Fruit fly (Drosophila melanogaster) whole organism, embryonic: ENCODE data around the gene frac.

ENCODE experiments used
- B-H2 ChIP-seq: fragments of 200-800 bp; sonication (Bioruptor generic); optimal IDR thresholded peaks from 2 replicates; lab custom pipeline; 2018; ENCODE audit warnings: missing biosample characterization, mild to moderate bottlenecking, missing genetic modification characterization
- CG10209 ChIP-seq: fragments of 200-800 bp; sonication (Bioruptor generic); optimal IDR thresholded peaks from 3 replicates; lab custom pipeline; 2017; ENCODE audit warnings: missing biosample characterization, mild to moderate bottlenecking, missing genetic modification characterization, missing genetic modification reagents
- CG12391 ChIP-seq: fragments of 200-800 bp; sonication (Bioruptor generic); optimal IDR thresholded peaks from 3 replicates; lab custom pipeline; 2018; ENCODE audit warnings: missing biosample characterization, mild to moderate bottlenecking, missing genetic modification characterization, moderate library complexity
- CG13296 ChIP-seq: fragments of 200-800 bp; sonication (Bioruptor generic); optimal IDR thresholded peaks from 3 replicates; lab custom pipeline; 2018; ENCODE audit warnings: missing biosample characterization, mild to moderate bottlenecking, missing genetic modification characterization
- CG13624 ChIP-seq: fragments of 200-800 bp; sonication (Bioruptor generic); optimal IDR thresholded peaks from 2 replicates; lab custom pipeline; 2016; ENCODE audit warnings: missing biosample characterization, missing genetic modification characterization
- CG1602 ChIP-seq: fragments of 200-800 bp; sonication (Bioruptor generic); optimal IDR thresholded peaks from 3 replicates; lab custom pipeline; 2016; ENCODE audit warnings: missing biosample characterization, missing genetic modification characterization
- CG1603 ChIP-seq: fragments of 200-800 bp; sonication (Bioruptor generic); optimal IDR thresholded peaks from 2 replicates; lab custom pipeline; 2019; ENCODE audit warnings: missing biosample characterization, mild to moderate bottlenecking, missing genetic modification characterization, moderate library complexity
- CG17328 ChIP-seq: fragments of 200-800 bp; sonication (Bioruptor generic); IDR thresholded peaks from 2 replicates; pipeline ENCODE4 v1.3.6; 2022; ENCODE audit warnings: missing biosample characterization, missing genetic modification characterization
- CG2875 ChIP-seq: fragments of 200-800 bp; sonication (Bioruptor generic); optimal IDR thresholded peaks from 2 replicates; lab custom pipeline; 2017; ENCODE audit warnings: missing biosample characterization, mild to moderate bottlenecking, missing genetic modification characterization, missing genetic modification reagents
- CG30403 ChIP-seq: fragments of 200-800 bp; sonication (Bioruptor generic); optimal IDR thresholded peaks from 3 replicates; lab custom pipeline; 2016; ENCODE audit warnings: missing biosample characterization, missing genetic modification characterization
- CG4424 ChIP-seq: fragments of 200-800 bp; sonication (Bioruptor generic); optimal IDR thresholded peaks from 3 replicates; lab custom pipeline; 2016; ENCODE audit warnings: missing biosample characterization, missing genetic modification characterization
- CG5245 ChIP-seq: fragments of 200-800 bp; sonication (Bioruptor generic); optimal IDR thresholded peaks from 3 replicates; lab custom pipeline; 2016; ENCODE audit warnings: missing biosample characterization, missing genetic modification characterization
- CG6175 ChIP-seq: fragments of 200-800 bp; sonication (Bioruptor generic); IDR thresholded peaks from 3 replicates; pipeline ENCODE4 v1.3.6; 2022; ENCODE audit warnings: missing biosample characterization, missing genetic modification characterization
- CG7839 ChIP-seq: fragments of 200-800 bp; sonication (Bioruptor generic); optimal IDR thresholded peaks from 3 replicates; lab custom pipeline; 2018; ENCODE audit warnings: missing biosample characterization, mild to moderate bottlenecking, missing genetic modification characterization, moderate library complexity
- CG8089 ChIP-seq: fragments of 200-800 bp; sonication (Bioruptor generic); optimal IDR thresholded peaks from 3 replicates; lab custom pipeline; 2016; ENCODE audit warnings: missing biosample characterization, missing genetic modification characterization
- CG8388 ChIP-seq: fragments of 200-800 bp; sonication (Bioruptor generic); optimal IDR thresholded peaks from 2 replicates; lab custom pipeline; 2019; ENCODE audit warnings: missing biosample characterization, mild to moderate bottlenecking, missing genetic modification characterization, moderate library complexity
- CG9932 ChIP-seq: fragments of 200-800 bp; sonication (Bioruptor generic); IDR thresholded peaks from 2 replicates; pipeline ENCODE4 v1.3.6; 2022; ENCODE audit warnings: missing biosample characterization, missing genetic modification characterization
- Dip3 ChIP-seq: fragments of 200-800 bp; sonication (Bioruptor generic); optimal IDR thresholded peaks from 3 replicates; lab custom pipeline; 2016; ENCODE audit warnings: missing biosample characterization, missing genetic modification characterization
- Doc3 ChIP-seq: fragments of 200-800 bp; sonication (Bioruptor generic); IDR thresholded peaks from 3 replicates; pipeline ENCODE4 v1.3.6; 2022; ENCODE audit warnings: missing biosample characterization, missing genetic modification characterization; ENCODE audit not compliant: partially characterized antibody
- Ets65A ChIP-seq: fragments of 200-800 bp; sonication (Bioruptor generic); peaks from one replicate; lab custom pipeline; 2016; ENCODE audit warnings: missing biosample characterization, missing genetic modification characterization
- Jarid2 ChIP-seq: fragments of 200-800 bp; sonication (Bioruptor generic); optimal IDR thresholded peaks from 3 replicates; lab custom pipeline; 2017; ENCODE audit warnings: mild to moderate bottlenecking, missing biosample characterization, missing genetic modification reagents, missing genetic modification characterization
- Lpt ChIP-seq: fragments of >200 bp; optimal IDR thresholded peaks from 2 replicates; lab custom pipeline; 2018; ENCODE audit warnings: missing biosample characterization, missing genetic modification characterization
- Med ChIP-seq: fragments of 200-800 bp; sonication (Bioruptor generic); peaks from one replicate; lab custom pipeline; 2016; ENCODE audit warnings: missing biosample characterization, missing genetic modification characterization, mild to moderate bottlenecking, inconsistent platforms, moderate library complexity
- Pdp1 ChIP-seq, 2 experiments: fragments of 200-800 bp; sonication (Bioruptor generic); optimal IDR thresholded peaks; 3 replicates each; lab custom pipeline; 2016; ENCODE audit warnings: missing biosample characterization in 2 of 2, missing genetic modification characterization in 2 of 2, mild to moderate bottlenecking in 1 of 2, moderate library complexity in 1 of 2
- Ptx1 ChIP-seq: fragments of 200-800 bp; sonication (Bioruptor generic); IDR thresholded peaks from 2 replicates; pipeline ENCODE4 v1.3.6; 2022; ENCODE audit warnings: missing biosample characterization, missing genetic modification characterization
- Xbp1 ChIP-seq: fragments of 200-800 bp; sonication (Bioruptor generic); optimal IDR thresholded peaks from 3 replicates; lab custom pipeline; 2016; ENCODE audit warnings: missing biosample characterization, mild to moderate bottlenecking, missing genetic modification characterization
- ase ChIP-seq: fragments of 200-800 bp; sonication (Bioruptor generic); IDR thresholded peaks from 3 replicates; pipeline ENCODE4 v1.3.6; 2022; ENCODE audit warnings: missing biosample characterization, missing genetic modification characterization
- bigmax ChIP-seq: fragments of 200-800 bp; sonication (Bioruptor generic); optimal IDR thresholded peaks from 2 replicates; lab custom pipeline; 2018; ENCODE audit warnings: missing biosample characterization, mild to moderate bottlenecking, missing genetic modification characterization
- danr ChIP-seq: fragments of 200-800 bp; sonication (Bioruptor generic); IDR thresholded peaks from 2 replicates; pipeline ENCODE4 v1.3.6; 2022; ENCODE audit warnings: missing biosample characterization, missing genetic modification characterization
- dmrt11E ChIP-seq: fragments of 200-800 bp; sonication (Bioruptor generic); optimal IDR thresholded peaks from 3 replicates; lab custom pipeline; 2018; ENCODE audit warnings: missing biosample characterization, mild to moderate bottlenecking, missing genetic modification characterization, moderate library complexity
- dpn ChIP-seq, 2 experiments: fragments of 200-800 bp; sonication (Bioruptor generic); optimal IDR thresholded peaks; 3 replicates each; lab custom pipeline; 2016; ENCODE audit warnings: missing biosample characterization in 2 of 2, missing genetic modification characterization in 2 of 2
- dysf ChIP-seq: fragments of 200-800 bp; sonication (Bioruptor generic); IDR thresholded peaks from 3 replicates; pipeline ENCODE4 v1.3.6; 2022; ENCODE audit warnings: missing biosample characterization, missing genetic modification characterization
- grau ChIP-seq: fragments of 200-800 bp; optimal IDR thresholded peaks from 3 replicates; lab custom pipeline; 2019; ENCODE audit warnings: missing biosample characterization, mild to moderate bottlenecking, missing genetic modification characterization, moderate library complexity
- jing ChIP-seq: fragments of 200-800 bp; sonication (Bioruptor generic); optimal IDR thresholded peaks from 2 replicates; lab custom pipeline; 2018; ENCODE audit warnings: missing biosample characterization, mild to moderate bottlenecking, missing genetic modification characterization
- kay ChIP-seq: fragments of 200-800 bp; sonication (Bioruptor generic); optimal IDR thresholded peaks from 2 replicates; lab custom pipeline; 2016; ENCODE audit warnings: missing biosample characterization, missing genetic modification characterization
- lilli ChIP-seq: fragments of 200-800 bp; sonication (Bioruptor generic); optimal IDR thresholded peaks from 3 replicates; lab custom pipeline; 2016; ENCODE audit warnings: missing biosample characterization, missing genetic modification characterization
- lola ChIP-seq, 3 experiments: fragments of >200 bp in 2 of 3; fragments of 200-800 bp in 1 of 3; sonication (Bioruptor generic) in 1 of 3; optimal IDR thresholded peaks; 2 replicates each; lab custom pipeline; 2017 to 2019; ENCODE audit warnings: missing biosample characterization in 3 of 3, missing genetic modification characterization in 3 of 3, mild to moderate bottlenecking in 1 of 3, moderate library complexity in 1 of 3
- nmo ChIP-seq: fragments of 200-800 bp; sonication (Bioruptor generic); optimal IDR thresholded peaks from 2 replicates; lab custom pipeline; 2018; ENCODE audit warnings: missing biosample characterization, mild to moderate bottlenecking, missing genetic modification characterization, moderate library complexity
- peb ChIP-seq: fragments of 200-800 bp; sonication (Bioruptor generic); IDR thresholded peaks from 2 replicates; pipeline ENCODE4 v1.3.6; 2022; ENCODE audit warnings: missing biosample characterization, missing genetic modification characterization
- pnt ChIP-seq: fragments of 200-800 bp; sonication (Bioruptor generic); optimal IDR thresholded peaks from 3 replicates; lab custom pipeline; 2016; ENCODE audit warnings: missing biosample characterization, missing genetic modification characterization
- pum ChIP-seq: fragments of 200-800 bp; sonication (Bioruptor generic); optimal IDR thresholded peaks from 2 replicates; lab custom pipeline; 2016; ENCODE audit warnings: missing biosample characterization, missing genetic modification characterization
- row ChIP-seq: fragments of 200-800 bp; sonication (Bioruptor generic); IDR thresholded peaks from 3 replicates; pipeline ENCODE4 v1.3.6; 2022; ENCODE audit warnings: missing biosample characterization, missing genetic modification characterization
- sc ChIP-seq, 3 experiments: fragments of >200 bp in 2 of 3; fragments of 200-800 bp in 1 of 3; sonication (Bioruptor generic) in 1 of 3; optimal IDR thresholded peaks; 2 replicates in 2 of 3; 3 replicates in 1 of 3; lab custom pipeline; 2017; ENCODE audit warnings: mild to moderate bottlenecking in 1 of 3, missing biosample characterization in 1 of 3, missing genetic modification characterization in 1 of 3, missing genetic modification reagents in 1 of 3
- tup ChIP-seq: fragments of 200-800 bp; sonication (Bioruptor generic); optimal IDR thresholded peaks from 2 replicates; lab custom pipeline; 2016; ENCODE audit warnings: missing biosample characterization, mild to moderate bottlenecking, missing genetic modification characterization, moderate library complexity
- unpg ChIP-seq: fragments of 200-800 bp; sonication (Bioruptor generic); optimal IDR thresholded peaks from 3 replicates; lab custom pipeline; 2018; ENCODE audit warnings: missing biosample characterization, mild to moderate bottlenecking, missing genetic modification characterization, moderate library complexity

The frac gene

dm6 chr3L:7614226-7614625 is 51.8 kb downstream of the frac start (continued):
- TF ChIP-seq dpn (GFP tag; optimal IDR thresholded peaks at IDR 0.05; lab: Kevin White, UChicago) = peak; percentile 19 to 39
- TF ChIP-seq danr = 0 out of 2 replicates have a peak, but pooled peaks have one; percentile 15
- peak; percentile 31 for TF ChIP-seq CG1602 (GFP tag; lab: Kevin White, UChicago)
- TF ChIP-seq CG4424 (GFP tag; lab: Kevin White, UChicago) = peak; percentile 36
- no peak for TF ChIP-seq tup
- TF ChIP-seq Jarid2 (GFP tag; lab: Kevin White, UChicago) = no peak
- TF ChIP-seq Xbp1 (GFP tag; lab: Kevin White, UChicago) = peak; percentile 43
- peak; percentile 60; the same call in 2 of the 3 replicates for TF ChIP-seq dysf (GFP tag; lab: Robert Waterston, UW)
- no peak for TF ChIP-seq sc (optimal IDR thresholded peaks at IDR 0.05; lab: Kevin White, UChicago)
- no peak for TF ChIP-seq sc (GFP tag; optimal IDR thresholded peaks at IDR 0.05; lab: Kevin White, UChicago)
- TF ChIP-seq unpg (GFP tag; lab: Kevin White, UChicago) = peak; percentile 63
- peak; percentile 11 for TF ChIP-seq CG10209
- peak; percentile 38 for TF ChIP-seq CG30403
- TF ChIP-seq ase (GFP tag; lab: Robert Waterston, UW) = 0 out of 3 replicates have a peak, but pooled peaks have one; percentile 42
- peak; percentile 82 for TF ChIP-seq Med (GFP tag; lab: Kevin White, UChicago)
- TF ChIP-seq jing (GFP tag; lab: Kevin White, UChicago) = peak; percentile 5
- TF ChIP-seq CG8089 = peak; percentile 16
- TF ChIP-seq Lpt (GFP tag; lab: Kevin White, UChicago) = no peak
- peak; percentile 56 for TF ChIP-seq CG1603 (tag; lab: Kevin White, UChicago)
- TF ChIP-seq Doc3 (GFP tag; lab: Robert Waterston, UW) = no peak
- TF ChIP-seq bigmax = no peak
- peak; percentile 59 for TF ChIP-seq Ptx1 (GFP tag; lab: Robert Waterston, UW)
- peak; percentile 46 for TF ChIP-seq nmo
- TF ChIP-seq Ets65A = peak; percentile 55
- TF ChIP-seq CG13296 (GFP tag; lab: Kevin White, UChicago) = no peak
- TF ChIP-seq pum (GFP tag; lab: Kevin White, UChicago) = peak; percentile 27
- TF ChIP-seq row = peak; percentile 57; the same call in 2 of the 3 replicates
- TF ChIP-seq CG6175 (GFP tag; lab: Robert Waterston, UW) = peak; percentile 54; the same call in 1 of the 3 replicates
- peak; percentile 4 for TF ChIP-seq Dip3 (GFP tag; lab: Kevin White, UChicago)
- no peak for TF ChIP-seq B-H2 (GFP tag; lab: Kevin White, UChicago)
- peak; percentile 8 for TF ChIP-seq CG13624 (GFP tag; lab: Kevin White, UChicago)
- TF ChIP-seq Pdp1 (GFP tag; optimal IDR thresholded peaks at IDR 0.05; lab: Kevin White, UChicago) = peak; percentile 39 to 65
- TF ChIP-seq CG8388 (GFP tag; lab: Kevin White, UChicago) = peak; percentile 28
- peak; percentile 35 for TF ChIP-seq grau (tag; lab: Kevin White, UChicago)
- TF ChIP-seq CG7839 (tag; lab: Kevin White, UChicago) = peak; percentile 56
- TF ChIP-seq CG5245 (GFP tag; lab: Kevin White, UChicago) = peak; percentile 24
- TF ChIP-seq lola (GFP tag; optimal IDR thresholded peaks at IDR 0.05; lab: Kevin White, UChicago) = peak in 1 of 3 experiments; percentile 27
- peak; percentile 51 for TF ChIP-seq CG12391 (tag; lab: Kevin White, UChicago)
- peak; percentile 41 for TF ChIP-seq CG9932
- 0 out of 2 replicates have a peak, but pooled peaks have one; percentile 28 for TF ChIP-seq peb
- peak; percentile 27 for TF ChIP-seq lilli (GFP tag; lab: Kevin White, UChicago)
- TF ChIP-seq CG17328 (GFP tag; lab: Robert Waterston, UW) = peak; percentile 54; the same call in 1 of the 2 replicates
- TF ChIP-seq pnt (GFP tag; lab: Kevin White, UChicago) = peak; percentile 25
- TF ChIP-seq dmrt11E (tag; lab: Kevin White, UChicago) = peak; percentile 56
- no peak for TF ChIP-seq kay (GFP tag; lab: Kevin White, UChicago)
- TF ChIP-seq CG2875 (GFP tag; lab: Kevin White, UChicago) = no peak
- TF ChIP-seq, all 482 proteins: peak for 161
